Worm (Caenorhabditis elegans) whole organism, L4 larva: Measurements from ENCODE around the gene copg-1.

Experiments
- Y48G9A.11 ChIP-seq: fragments of 200-800 bp; sonication (Bioruptor generic); IDR thresholded peaks from 2 replicates; pipeline ENCODE4 v1.3.6; 2022; ENCODE audit warnings: missing genetic modification reagents, missing genetic modification characterization, missing compliant biosample characterization
- lin-15B ChIP-seq: fragments of 150-350 bp; sonication (generic microtip); optimal IDR thresholded peaks from 3 replicates; lab custom pipeline; 2014; ENCODE audit warnings: missing biosample characterization, missing genetic modification characterization
- lin-39 ChIP-seq: fragments of 150-350 bp; optimal IDR thresholded peaks from 2 replicates; lab custom pipeline; 2014; ENCODE audit warnings: missing biosample characterization, missing genetic modification reagents, missing genetic modification characterization
- unc-130 ChIP-seq: sonication (generic microtip); optimal IDR thresholded peaks from 2 replicates; lab custom pipeline; 2016; ENCODE audit warnings: missing genetic modification reagents, missing genetic modification characterization, missing compliant biosample characterization

DNA sequence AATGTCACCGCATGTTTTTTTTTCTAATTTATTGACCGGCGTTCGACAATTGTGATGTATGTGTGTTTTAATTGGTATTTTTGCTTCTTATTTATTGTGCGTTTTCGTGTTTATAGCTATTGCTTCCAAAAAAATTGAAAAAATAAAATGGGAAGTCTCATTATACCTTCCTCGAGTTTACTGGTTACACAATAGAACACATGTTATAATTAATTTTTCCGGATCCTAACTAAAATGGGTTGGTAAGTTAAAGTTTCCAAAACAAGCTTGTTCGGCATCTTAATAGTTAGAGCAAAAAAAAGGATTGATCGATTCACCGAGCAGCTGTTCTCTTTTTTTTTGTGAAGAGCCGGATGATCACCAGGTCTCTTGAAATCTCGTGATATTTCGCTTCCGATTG is 3.7 kb downstream of the copg-1 start, which contains the start of gene ttr-54:
- TF ChIP-seq lin-39 (tag; lab: Kevin White, UChicago) (no peak), unc-130 (GFP tag; lab: Kevin White, UChicago) (no peak), Y48G9A.11 (GFP tag; lab: Robert Waterston, UW) (no peak), lin-15B (tag; lab: Kevin White, UChicago) (no peak)
